Worm (Caenorhabditis elegans) whole organism, young adult: Measurements from ENCODE around the gene R02F11.9.

Source experiments
- K11D2.4 ChIP-seq: fragments of 200-800 bp; sonication (Bioruptor generic); IDR thresholded peaks from 2 replicates; pipeline ENCODE4 v1.3.6; 2022; ENCODE audit warnings: missing genetic modification reagents, missing genetic modification characterization, missing compliant biosample characterization
- Y95B8A.8 ChIP-seq: fragments of 200-800 bp; sonication (Bioruptor generic); IDR thresholded peaks from 2 replicates; pipeline ENCODE4 v1.3.6; 2022; ENCODE audit warnings: missing genetic modification reagents, missing genetic modification characterization, missing compliant biosample characterization
- ama-1 ChIP-seq, 3 experiments: fragments of 150-350 bp in 1 of 3; sonication (generic microtip) in 2 of 3; optimal IDR thresholded peaks; 2 replicates each; lab custom pipeline; 2014 to 2018; ENCODE audit warnings: missing biosample characterization in 2 of 3, missing genetic modification characterization in 2 of 3, missing genetic modification reagents in 2 of 3
- attf-6 ChIP-seq: fragments of 200-800 bp; sonication (Bioruptor generic); IDR thresholded peaks from 2 replicates; pipeline ENCODE4 v1.3.6; 2022; ENCODE audit warnings: missing genetic modification reagents, missing genetic modification characterization, missing compliant biosample characterization
- egl-18 ChIP-seq: fragments of 200-800 bp; sonication (Bioruptor generic); IDR thresholded peaks from 2 replicates; pipeline ENCODE4 v1.3.6; 2022; ENCODE audit warnings: missing genetic modification reagents, missing genetic modification characterization, missing compliant biosample characterization
- him-1 ChIP-seq: sonication (generic microtip); optimal IDR thresholded peaks from 2 replicates; lab custom pipeline; 2016; ENCODE audit warnings: missing genotype, missing genetic modification reagents, missing genetic modification characterization, missing compliant biosample characterization
- lag-1 ChIP-seq: fragments of 200-800 bp; sonication (Bioruptor generic); IDR thresholded peaks from 2 replicates; pipeline ENCODE4 v1.3.6; 2022; ENCODE audit warnings: missing genetic modification reagents, missing genetic modification characterization, missing compliant biosample characterization
- lsl-1 ChIP-seq: fragments of 200-800 bp; sonication (Bioruptor generic); optimal IDR thresholded peaks from 2 replicates; lab custom pipeline; 2018; ENCODE audit warnings: mild to moderate bottlenecking, missing genetic modification characterization, moderate library complexity, missing compliant biosample characterization
- mcd-1 ChIP-seq: fragments of 200-800 bp; sonication (Bioruptor generic); IDR thresholded peaks from 2 replicates; pipeline ENCODE4 v1.3.6; 2022; ENCODE audit warnings: missing genetic modification reagents, missing genetic modification characterization, missing compliant biosample characterization
- snpc-1.1 ChIP-seq: sonication (generic microtip); optimal IDR thresholded peaks from 2 replicates; lab custom pipeline; 2017; ENCODE audit warnings: missing genetic modification characterization, mild to moderate bottlenecking, missing compliant biosample characterization, antibody characterized with exemption, moderate library complexity, missing genotype, missing genetic modification reagents; ENCODE audit not compliant: insufficient read depth
- zim-3 ChIP-seq: sonication (generic microtip); optimal IDR thresholded peaks from 2 replicates; lab custom pipeline; 2017; ENCODE audit warnings: mild to moderate bottlenecking, missing genetic modification characterization, moderate library complexity, missing compliant biosample characterization

- no peak for TF ChIP-seq mcd-1
- no peak for TF ChIP-seq snpc-1.1 (tag; lab: Kevin White, UChicago)
- TF ChIP-seq K11D2.4 (GFP tag; lab: Robert Waterston, UW), result no peak
- TF ChIP-seq zim-3 (tag; lab: Kevin White, UChicago), result no peak
- no peak for TF ChIP-seq egl-18
- no peak for TF ChIP-seq attf-6 (GFP tag; lab: Robert Waterston, UW)
- no peak for TF ChIP-seq ama-1 (optimal IDR thresholded peaks at IDR 0.05; lab: Kevin White, UChicago)
- no peak for TF ChIP-seq ama-1 (GFP tag; optimal IDR thresholded peaks at IDR 0.05; lab: Kevin White, UChicago)
- no peak for TF ChIP-seq lsl-1 (GFP tag; lab: Kevin White, UChicago)
- TF ChIP-seq lag-1, result no peak
- TF ChIP-seq him-1 (tag; lab: Kevin White, UChicago), result no peak
- TF ChIP-seq Y95B8A.8, result no peak
These were observed at the start of gene R02F11.9 for ce11 chrV:4787166-4787565.
